Worm (Caenorhabditis elegans) whole organism, L2 larva: ENCODE results near the gene F55A11.11.
A peak's percentile ranks its signal among the peaks of the same experiment; 100 is the strongest.

Experiments used
- C34F6.9 ChIP-seq: fragments of 150-350 bp; optimal IDR thresholded peaks from 2 replicates; lab custom pipeline; 2014; ENCODE audit warnings: missing biosample characterization, missing genetic modification characterization
- F13H6.1 ChIP-seq: sonication (generic microtip); optimal IDR thresholded peaks from 2 replicates; lab custom pipeline; 2016; ENCODE audit warnings: missing genetic modification characterization, missing compliant biosample characterization
- R02D3.7 ChIP-seq: fragments of 150-350 bp; optimal IDR thresholded peaks from 2 replicates; lab custom pipeline; 2014; ENCODE audit warnings: missing biosample characterization, missing genetic modification characterization
- Y55F3AM.14 ChIP-seq: fragments of 200-800 bp; sonication (Bioruptor generic); optimal IDR thresholded peaks from 2 replicates; lab custom pipeline; 2018; ENCODE audit warnings: mild to moderate bottlenecking, missing genetic modification characterization, missing compliant biosample characterization
- ZK546.5 ChIP-seq: sonication (generic microtip); optimal IDR thresholded peaks from 2 replicates; lab custom pipeline; 2017; ENCODE audit warnings: missing biosample characterization, missing genetic modification characterization
- alr-1 ChIP-seq: fragments of 150-350 bp; optimal IDR thresholded peaks from 2 replicates; lab custom pipeline; 2014; ENCODE audit warnings: missing biosample characterization, missing genetic modification characterization
- aly-2 ChIP-seq: fragments of 150-350 bp; optimal IDR thresholded peaks from 2 replicates; lab custom pipeline; 2014; ENCODE audit warnings: missing biosample characterization, missing genetic modification characterization
- ama-1 ChIP-seq: fragments of 150-350 bp; optimal IDR thresholded peaks from 2 replicates; lab custom pipeline; 2018; ENCODE audit warnings: inconsistent platforms
- blmp-1 ChIP-seq: sonication (generic microtip); optimal IDR thresholded peaks from 2 replicates; lab custom pipeline; 2017; ENCODE audit warnings: missing genetic modification characterization, mild to moderate bottlenecking, missing compliant biosample characterization, antibody characterized with exemption, moderate library complexity; ENCODE audit not compliant: insufficient read depth
- ceh-16 ChIP-seq: fragments of 150-350 bp; optimal IDR thresholded peaks from 2 replicates; lab custom pipeline; 2014; ENCODE audit warnings: missing biosample characterization, missing genetic modification characterization
- ceh-82 ChIP-seq: fragments of 150-350 bp; optimal IDR thresholded peaks from 2 replicates; lab custom pipeline; 2014; ENCODE audit warnings: missing biosample characterization, missing genetic modification characterization
- crh-2 ChIP-seq: sonication (generic microtip); optimal IDR thresholded peaks from 2 replicates; lab custom pipeline; 2017; ENCODE audit warnings: missing biosample characterization, missing genetic modification characterization
- egl-27 ChIP-seq: sonication (generic microtip); optimal IDR thresholded peaks from 3 replicates; lab custom pipeline; 2017; ENCODE audit warnings: missing biosample characterization, missing genetic modification reagents, missing genetic modification characterization
- elt-1 ChIP-seq: fragments of 150-350 bp; optimal IDR thresholded peaks from 2 replicates; lab custom pipeline; 2014; ENCODE audit warnings: missing biosample characterization, missing genetic modification characterization
- elt-3 ChIP-seq: sonication (generic microtip); optimal IDR thresholded peaks from 2 replicates; lab custom pipeline; 2017; ENCODE audit warnings: missing biosample characterization, missing genetic modification characterization
- fos-1 ChIP-seq: fragments of 150-350 bp; optimal IDR thresholded peaks from 2 replicates; lab custom pipeline; 2014; ENCODE audit warnings: missing biosample characterization, missing genetic modification characterization
- gmeb-1 ChIP-seq: fragments of 150-350 bp; optimal IDR thresholded peaks from 2 replicates; lab custom pipeline; 2014; ENCODE audit warnings: missing biosample characterization, missing genetic modification characterization
- lin-11 ChIP-seq: fragments of 150-350 bp; sonication (generic microtip); optimal IDR thresholded peaks from 2 replicates; lab custom pipeline; 2014; ENCODE audit warnings: missing biosample characterization, missing genetic modification characterization, inconsistent platforms, mixed read lengths
- lin-39 ChIP-seq: fragments of 150-350 bp; optimal IDR thresholded peaks from 2 replicates; lab custom pipeline; 2014; ENCODE audit warnings: missing biosample characterization, missing genetic modification reagents, missing genetic modification characterization
- lsy-2 ChIP-seq, 2 experiments: fragments of 150-350 bp in 1 of 2; sonication (generic microtip) in 1 of 2; optimal IDR thresholded peaks; 2 replicates each; lab custom pipeline; 2014 to 2017; ENCODE audit warnings: missing biosample characterization in 2 of 2, missing genetic modification characterization in 2 of 2
- mab-5 ChIP-seq: fragments of 150-350 bp; optimal IDR thresholded peaks from 2 replicates; lab custom pipeline; 2014; ENCODE audit warnings: missing biosample characterization, missing genetic modification characterization
- mbf-1 ChIP-seq: sonication (generic microtip); optimal IDR thresholded peaks from 2 replicates; lab custom pipeline; 2017; ENCODE audit warnings: missing biosample characterization, missing genetic modification characterization
- nhr-11 ChIP-seq: fragments of 150-350 bp; optimal IDR thresholded peaks from 2 replicates; lab custom pipeline; 2014; ENCODE audit warnings: missing biosample characterization, missing genetic modification characterization
- nhr-129 ChIP-seq: fragments of 150-350 bp; optimal IDR thresholded peaks from 2 replicates; lab custom pipeline; 2014; ENCODE audit warnings: missing biosample characterization, missing genetic modification characterization
- nhr-21 ChIP-seq: fragments of 150-350 bp; optimal IDR thresholded peaks from 2 replicates; lab custom pipeline; 2014; ENCODE audit warnings: missing biosample characterization, missing genetic modification characterization
- nhr-23 ChIP-seq: fragments of 150-350 bp; optimal IDR thresholded peaks from 2 replicates; lab custom pipeline; 2014; ENCODE audit warnings: missing biosample characterization, missing genetic modification reagents, missing genetic modification characterization
- nhr-237 ChIP-seq: fragments of 150-350 bp; optimal IDR thresholded peaks from 2 replicates; lab custom pipeline; 2014; ENCODE audit warnings: missing biosample characterization, missing genetic modification characterization
- nhr-25 ChIP-seq: fragments of 150-350 bp; sonication (generic microtip); optimal IDR thresholded peaks from 3 replicates; lab custom pipeline; 2014; ENCODE audit warnings: missing biosample characterization, missing genetic modification characterization
- nhr-6 ChIP-seq: fragments of 150-350 bp; optimal IDR thresholded peaks from 2 replicates; lab custom pipeline; 2014; ENCODE audit warnings: missing biosample characterization, missing genetic modification characterization
- peb-1 ChIP-seq: fragments of 150-350 bp; optimal IDR thresholded peaks from 2 replicates; lab custom pipeline; 2014; ENCODE audit warnings: missing biosample characterization, missing genetic modification characterization
- sem-4 ChIP-seq: fragments of 150-350 bp; optimal IDR thresholded peaks from 2 replicates; lab custom pipeline; 2014; ENCODE audit warnings: missing biosample characterization, missing genetic modification reagents, missing genetic modification characterization
- sma-3 ChIP-seq: sonication (generic microtip); optimal IDR thresholded peaks from 2 replicates; lab custom pipeline; 2016; ENCODE audit warnings: missing genetic modification reagents, missing genetic modification characterization, missing compliant biosample characterization
- sma-9 ChIP-seq, 2 experiments: fragments of 150-350 bp in 1 of 2; sonication (generic microtip) in 1 of 2; optimal IDR thresholded peaks; 2 replicates each; lab custom pipeline; 2014 to 2016; ENCODE audit warnings: missing genetic modification characterization in 2 of 2, mild to moderate bottlenecking in 1 of 2, missing biosample characterization in 1 of 2, missing compliant biosample characterization in 1 of 2, missing genetic modification reagents in 1 of 2, moderate library complexity in 1 of 2
- snpc-4 ChIP-seq: fragments of 150-350 bp; optimal IDR thresholded peaks from 2 replicates; lab custom pipeline; 2014; ENCODE audit warnings: missing biosample characterization, missing genetic modification characterization
- unc-55 ChIP-seq: fragments of 150-350 bp; sonication (generic microtip); optimal IDR thresholded peaks from 3 replicates; lab custom pipeline; 2014; ENCODE audit warnings: missing biosample characterization, missing genetic modification reagents, missing genetic modification characterization
- unc-62 ChIP-seq: fragments of 150-350 bp; optimal IDR thresholded peaks from 2 replicates; lab custom pipeline; 2014; ENCODE audit warnings: missing biosample characterization, missing genetic modification reagents, missing genetic modification characterization
- zag-1 ChIP-seq: fragments of 150-350 bp; optimal IDR thresholded peaks from 2 replicates; lab custom pipeline; 2014; ENCODE audit warnings: missing biosample characterization, missing genetic modification characterization
- ztf-1 ChIP-seq: fragments of 200-800 bp; sonication (Bioruptor generic); conservative IDR thresholded peaks from 2 replicates; pipeline ENCODE4 v1.3.6; 2022; ENCODE audit warnings: missing genetic modification characterization, missing compliant biosample characterization
- ztf-11 ChIP-seq: sonication (generic microtip); optimal IDR thresholded peaks from 2 replicates; lab custom pipeline; 2017; ENCODE audit warnings: missing biosample characterization, missing genetic modification characterization
- ztf-4 ChIP-seq: fragments of 150-350 bp; optimal IDR thresholded peaks from 2 replicates; lab custom pipeline; 2014; ENCODE audit warnings: missing biosample characterization, missing genetic modification characterization

Gene F55A11.11

DNA sequence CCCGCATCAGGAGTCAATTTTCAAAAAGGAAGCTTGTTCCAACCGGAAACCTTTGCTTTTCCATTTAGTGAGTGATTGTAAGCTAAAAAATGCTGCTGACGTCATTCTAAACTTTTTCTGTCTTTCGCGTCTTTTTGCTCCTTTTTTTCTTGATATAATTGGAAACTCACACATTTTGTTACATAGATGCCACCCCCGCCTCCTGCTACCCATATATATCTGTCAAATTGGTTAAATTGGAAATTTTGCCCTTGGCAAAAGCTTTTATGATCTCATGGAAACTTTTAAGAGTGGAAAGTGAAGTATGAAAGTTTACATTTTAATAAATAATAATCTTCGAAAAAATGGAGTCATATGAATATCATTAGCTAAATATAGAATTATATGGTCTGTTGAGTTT, 27.0 kb downstream of the F55A11.11 start:
- peak; percentile 3 for TF ChIP-seq C34F6.9
- peak; percentile 18 for TF ChIP-seq crh-2 (tag; lab: Kevin White, UChicago)
- no peak for TF ChIP-seq zag-1 (tag; lab: Kevin White, UChicago)

DNA sequence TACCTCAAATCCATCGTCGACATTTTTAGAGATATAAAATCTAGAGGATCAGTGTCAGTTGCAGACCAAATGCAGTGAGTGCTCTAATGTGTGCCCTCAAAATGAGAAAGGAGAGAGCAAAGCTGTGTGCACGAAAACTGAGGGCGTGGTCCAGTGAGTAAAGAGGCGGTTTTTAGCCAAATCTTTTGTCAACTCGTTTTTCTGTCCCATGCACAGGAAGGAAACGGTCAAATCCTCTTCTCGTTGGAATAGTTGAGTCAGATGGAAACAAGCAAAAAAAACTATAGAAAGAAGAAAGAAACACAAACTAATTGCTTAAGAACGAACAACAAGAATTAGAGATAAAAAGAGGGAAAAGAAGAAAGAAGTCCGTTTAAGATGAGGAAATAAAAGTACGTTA, 29.0 kb downstream of the F55A11.11 start, which contains the start of gene D2023.3:
Gene D2023.3 (minus strand): TSS at position 101 of the 400 bp plus-strand sequence.
- TF ChIP-seq alr-1 (tag; lab: Kevin White, UChicago): no peak
- TF ChIP-seq blmp-1: no peak
- TF ChIP-seq zag-1 (tag; lab: Kevin White, UChicago): no peak
- no peak for TF ChIP-seq ztf-11 (tag; lab: Kevin White, UChicago)
- TF ChIP-seq lin-39 (tag; lab: Kevin White, UChicago): no peak
- TF ChIP-seq lin-11 (tag; lab: Kevin White, UChicago): no peak
- TF ChIP-seq egl-27: no peak
- no peak for TF ChIP-seq ceh-82 (tag; lab: Kevin White, UChicago)
- no peak for TF ChIP-seq sem-4

DNA sequence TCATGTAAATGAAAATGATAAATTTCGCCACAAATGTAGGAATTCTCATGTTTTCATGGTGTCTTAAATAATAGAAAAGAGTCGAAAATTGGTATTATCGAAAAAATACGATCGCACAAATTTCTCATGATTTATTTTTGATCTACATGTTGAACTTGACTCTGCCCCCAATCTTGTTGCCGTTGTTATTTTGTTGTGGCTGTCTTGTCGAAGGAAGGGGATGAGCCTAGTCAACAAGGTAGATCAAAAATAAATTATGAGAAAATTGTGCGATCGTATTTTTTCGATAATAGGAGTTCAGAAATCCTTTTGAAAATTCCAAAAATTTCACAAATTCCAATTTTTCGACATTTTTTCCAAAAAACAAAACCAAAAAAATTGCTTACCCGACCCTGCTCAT, 32.6 kb downstream of the F55A11.11 start:
- TF ChIP-seq sma-3: no peak
- TF ChIP-seq ZK546.5 (tag; lab: Kevin White, UChicago): no peak
- no peak for TF ChIP-seq fos-1 (tag; lab: Kevin White, UChicago)
- TF ChIP-seq nhr-6 (tag; lab: Kevin White, UChicago): no peak
- TF ChIP-seq unc-62 (GFP tag; lab: Kevin White, UChicago): no peak
- no peak for TF ChIP-seq R02D3.7 (tag; lab: Kevin White, UChicago)

DNA sequence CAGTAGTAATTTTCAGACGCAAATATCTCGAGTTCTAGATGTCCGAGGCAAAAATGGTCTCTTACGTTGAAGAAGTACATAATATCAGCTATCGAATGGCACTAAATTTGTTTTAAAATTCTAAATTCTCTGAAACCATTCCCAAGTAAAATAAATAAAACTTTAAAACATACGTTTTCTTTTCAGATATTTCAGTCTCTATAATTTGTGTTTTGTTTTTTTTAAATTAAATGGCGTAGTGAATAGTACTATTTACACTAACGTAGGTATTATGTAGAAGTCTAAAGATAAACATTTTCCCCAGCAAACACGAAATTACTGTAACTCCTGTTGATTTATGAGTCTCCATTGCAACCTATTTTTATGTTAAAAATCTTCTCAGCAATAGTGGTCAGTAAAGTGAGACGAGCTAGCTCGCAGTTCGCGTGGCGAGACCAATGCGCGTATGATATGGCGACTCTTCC, 34.3 kb downstream of the F55A11.11 start:
- TF ChIP-seq lin-11 (tag; lab: Kevin White, UChicago) (no peak), elt-3 (tag; lab: Kevin White, UChicago) (no peak), mab-5 (tag; lab: Kevin White, UChicago) (no peak), ama-1 (lab: Kevin White, UChicago) (peak; percentile 1), peb-1 (no peak), fos-1 (tag; lab: Kevin White, UChicago) (no peak), snpc-4 (tag; lab: Kevin White, UChicago) (no peak), aly-2 (no peak), lin-39 (tag; lab: Kevin White, UChicago) (no peak), Y55F3AM.14 (GFP tag; lab: Kevin White, UChicago) (no peak), nhr-129 (tag; lab: Kevin White, UChicago) (no peak), alr-1 (tag; lab: Kevin White, UChicago) (no peak), egl-27 (no peak), nhr-23 (no peak), ztf-1 (no peak), ztf-4 (tag; lab: Kevin White, UChicago) (peak; percentile 36), sma-9 (GFP tag; optimal IDR thresholded peaks at IDR 0.05; lab: Kevin White, UChicago) (no peak), sma-9 (tag; optimal IDR thresholded peaks at IDR 0.05; lab: Kevin White, UChicago) (no peak), nhr-11 (no peak), ceh-16 (tag; lab: Kevin White, UChicago) (no peak), gmeb-1 (tag; lab: Kevin White, UChicago) (no peak), ztf-11 (tag; lab: Kevin White, UChicago) (no peak), R02D3.7 (tag; lab: Kevin White, UChicago) (no peak), ceh-82 (tag; lab: Kevin White, UChicago) (no peak), lsy-2 (tag; optimal IDR thresholded peaks at IDR 0.05; lab: Kevin White, UChicago) (peak in 1 of 2 experiments; percentile 16), unc-62 (GFP tag; lab: Kevin White, UChicago) (no peak), nhr-21 (tag; lab: Kevin White, UChicago) (peak; percentile 27), C34F6.9 (no peak), sma-3 (no peak), nhr-25 (peak; percentile 44)

DNA sequence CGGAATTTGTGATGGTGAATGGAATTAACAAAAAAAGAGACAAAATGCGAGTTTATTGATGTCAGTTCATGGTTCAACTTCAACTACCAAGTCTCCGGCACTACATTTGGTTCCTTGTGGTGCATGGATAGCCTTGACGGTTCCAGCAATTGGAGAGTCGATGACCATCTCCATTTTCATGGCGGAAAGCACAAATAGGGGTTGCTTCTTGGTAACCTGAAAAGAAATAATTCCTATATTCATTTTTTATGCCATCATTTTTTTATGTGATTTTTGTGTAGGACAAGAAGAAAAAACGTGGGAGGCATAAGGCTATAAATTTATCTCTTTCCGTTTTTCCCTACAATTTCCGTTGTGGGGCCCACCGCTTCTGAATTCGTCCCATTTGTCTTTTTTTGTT, 35.1 kb downstream of the F55A11.11 start:
- TF ChIP-seq lin-39 (tag; lab: Kevin White, UChicago): no peak
- TF ChIP-seq lsy-2 (tag; optimal IDR thresholded peaks at IDR 0.05; lab: Kevin White, UChicago): no peak
- no peak for TF ChIP-seq ceh-82 (tag; lab: Kevin White, UChicago)
- TF ChIP-seq aly-2: no peak
- no peak for TF ChIP-seq elt-3 (tag; lab: Kevin White, UChicago)
- no peak for TF ChIP-seq elt-1 (tag; lab: Kevin White, UChicago)
- TF ChIP-seq ZK546.5 (tag; lab: Kevin White, UChicago): no peak
- TF ChIP-seq mbf-1 (tag; lab: Kevin White, UChicago): no peak
- TF ChIP-seq mab-5 (tag; lab: Kevin White, UChicago): no peak
- no peak for TF ChIP-seq C34F6.9
- no peak for TF ChIP-seq nhr-21 (tag; lab: Kevin White, UChicago)
- TF ChIP-seq ceh-16 (tag; lab: Kevin White, UChicago): no peak
- no peak for TF ChIP-seq unc-55 (GFP tag; lab: Kevin White, UChicago)
- TF ChIP-seq nhr-237: no peak
- no peak for TF ChIP-seq F13H6.1 (tag; lab: Kevin White, UChicago)
- TF ChIP-seq zag-1 (tag; lab: Kevin White, UChicago): no peak
- TF ChIP-seq nhr-11: no peak
